Worm (Caenorhabditis elegans) whole organism, L4/young adult: ENCODE measurements around the gene bbln-1.

ENCODE experiments used
- W03F9.2 ChIP-seq: fragments of 150-350 bp; optimal IDR thresholded peaks from 2 replicates; lab custom pipeline; 2014; ENCODE audit warnings: missing biosample characterization, missing genetic modification characterization
- dao-5 ChIP-seq: sonication (generic microtip); optimal IDR thresholded peaks from 2 replicates; lab custom pipeline; 2016; ENCODE audit warnings: missing genotype, missing genetic modification characterization, moderate library complexity, missing compliant biosample characterization

DNA sequence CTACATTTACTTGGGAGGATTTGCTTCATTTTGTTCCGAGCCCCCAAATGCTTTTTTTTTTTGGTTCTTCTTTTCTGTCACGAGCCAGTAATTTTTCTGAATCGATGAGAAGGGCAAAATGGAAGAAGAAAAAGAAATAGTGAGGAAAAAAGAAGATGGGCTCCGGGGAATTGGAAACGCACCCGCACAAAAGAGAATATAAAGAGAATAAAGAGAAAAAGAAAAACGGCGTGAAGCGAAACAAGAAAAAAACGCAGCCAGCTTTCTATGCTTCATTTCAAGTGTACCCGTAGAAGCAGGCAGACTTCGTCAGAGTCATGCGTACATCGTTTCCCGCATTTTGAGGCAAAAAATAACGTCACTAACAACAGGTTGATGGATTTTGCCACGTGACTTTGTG, 41.2 kb downstream of the bbln-1 start:
- no peak for TF ChIP-seq W03F9.2 (tag; lab: Kevin White, UChicago)
- TF ChIP-seq dao-5, result no peak
